Worm (Caenorhabditis elegans): Measurements from ENCODE around the gene fbxc-19.

DNA sequence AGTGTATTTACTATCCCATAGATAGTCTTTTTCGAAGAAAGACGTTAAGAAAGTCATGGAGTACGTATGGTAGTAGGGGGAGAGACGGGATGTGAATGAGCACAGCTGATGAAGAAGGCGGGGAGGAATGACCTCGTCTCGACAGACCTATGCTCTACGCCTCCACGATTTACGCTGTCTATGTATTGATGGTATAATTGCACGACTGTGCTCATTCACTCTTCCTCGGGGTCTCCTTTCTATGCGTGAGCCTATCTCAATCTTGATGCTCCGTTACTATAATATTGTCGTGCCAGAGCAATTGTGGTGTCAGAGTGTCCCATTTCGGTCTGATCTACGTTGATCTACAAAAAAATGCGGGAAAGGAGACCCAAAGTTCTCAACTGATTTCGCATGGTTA, 34.1 kb upstream of the fbxc-19 start, which contains the start of gene C08F1.10:
- TF ChIP-seq elt-1 (tag; optimal IDR thresholded peaks at IDR 0.05; ENCODE audit: borderline replicate concordance, insufficient read depth) (no peak), sptf-1 (tag; optimal IDR thresholded peaks at IDR 0.05) (no peak), nhr-28 (tag; optimal IDR thresholded peaks at IDR 0.05) (no peak), ztf-11 (tag; optimal IDR thresholded peaks at IDR 0.05) (no peak), mep-1 (tag; optimal IDR thresholded peaks at IDR 0.05) (no peak), lin-13 (tag; optimal IDR thresholded peaks at IDR 0.05) (no peak), nhr-76 (tag; optimal IDR thresholded peaks at IDR 0.05) (no peak), ces-1 (GFP tag; optimal IDR thresholded peaks at IDR 0.05) (no peak), lin-32 (GFP tag; optimal IDR thresholded peaks at IDR 0.05) (no peak), drap-1 (GFP tag; optimal IDR thresholded peaks at IDR 0.05) (no peak), bed-3 (GFP tag; optimal IDR thresholded peaks at IDR 0.05) (no peak)

All from whole organism, mixed stage, embryonic.